Worm (Caenorhabditis elegans) whole organism, early embryonic: ENCODE results near the gene F20A1.2.

Experiments used
- B0310.2 ChIP-seq: sonication (generic microtip); optimal IDR thresholded peaks from 2 replicates; lab custom pipeline; 2016; ENCODE audit warnings: mild to moderate bottlenecking, missing genetic modification characterization, missing compliant biosample characterization
- F13C5.2 ChIP-seq: sonication (generic microtip); optimal IDR thresholded peaks from 2 replicates; lab custom pipeline; 2017; ENCODE audit warnings: mild to moderate bottlenecking, missing genetic modification characterization, inconsistent platforms, missing compliant biosample characterization
- aly-1 ChIP-seq: sonication (generic microtip); optimal IDR thresholded peaks from 2 replicates; lab custom pipeline; 2016; ENCODE audit warnings: missing genetic modification characterization, missing compliant biosample characterization
- ama-1 ChIP-seq: fragments of 150-350 bp; optimal IDR thresholded peaks from 2 replicates; lab custom pipeline; 2014
- ceh-13 ChIP-seq: fragments of 200-800 bp; sonication (Bioruptor generic); optimal IDR thresholded peaks from 2 replicates; lab custom pipeline; 2018; ENCODE audit warnings: mild to moderate bottlenecking, missing genetic modification characterization, missing compliant biosample characterization
- ceh-36 ChIP-seq: sonication (generic microtip); optimal IDR thresholded peaks from 2 replicates; lab custom pipeline; 2016; ENCODE audit warnings: missing genetic modification characterization, inconsistent platforms, missing compliant biosample characterization
- ets-7 ChIP-seq: sonication (generic microtip); optimal IDR thresholded peaks from 2 replicates; lab custom pipeline; 2016; ENCODE audit warnings: missing genotype, missing genetic modification characterization, missing compliant biosample characterization
- flt-1 ChIP-seq: fragments of 200-800 bp; sonication (Bioruptor generic); IDR thresholded peaks from 2 replicates; pipeline ENCODE4 v1.3.6; 2022; ENCODE audit warnings: missing genetic modification characterization, missing compliant biosample characterization
- hmbx-1 ChIP-seq: sonication (generic microtip); optimal IDR thresholded peaks from 2 replicates; lab custom pipeline; 2016; ENCODE audit warnings: mild to moderate bottlenecking, missing genetic modification characterization, missing compliant biosample characterization
- hmg-4 ChIP-seq: fragments of 200-800 bp; sonication (Bioruptor generic); optimal IDR thresholded peaks from 2 replicates; lab custom pipeline; 2018; ENCODE audit warnings: mild to moderate bottlenecking, missing genetic modification characterization, missing compliant biosample characterization
- hnd-1 ChIP-seq: sonication (generic microtip); optimal IDR thresholded peaks from 2 replicates; lab custom pipeline; 2016; ENCODE audit warnings: missing genetic modification characterization, missing compliant biosample characterization
- pes-1 ChIP-seq: fragments of 200-800 bp; sonication (Bioruptor generic); IDR thresholded peaks from 2 replicates; pipeline ENCODE4 v1.3.6; 2022; ENCODE audit warnings: missing genetic modification reagents, missing genetic modification characterization, missing compliant biosample characterization
- scrt-1 ChIP-seq: fragments of 200-800 bp; sonication (Bioruptor generic); IDR thresholded peaks from 2 replicates; pipeline ENCODE4 v1.3.6; 2022; ENCODE audit warnings: missing genetic modification characterization, missing compliant biosample characterization
- sea-1 ChIP-seq: fragments of 200-800 bp; sonication (Bioruptor generic); conservative IDR thresholded peaks from 2 replicates; pipeline ENCODE4 v1.3.6; 2022; ENCODE audit warnings: missing genetic modification characterization, missing compliant biosample characterization
- tbx-11 ChIP-seq: fragments of 200-800 bp; sonication (Bioruptor generic); IDR thresholded peaks from 2 replicates; pipeline ENCODE4 v1.3.6; 2022; ENCODE audit warnings: missing genetic modification characterization, missing compliant biosample characterization
- tbx-37 ChIP-seq: fragments of 200-800 bp; sonication (Bioruptor generic); conservative IDR thresholded peaks from 2 replicates; pipeline ENCODE4 v1.3.6; 2022; ENCODE audit warnings: missing genetic modification reagents, missing genetic modification characterization, missing compliant biosample characterization
- tra-4 ChIP-seq: sonication (generic microtip); optimal IDR thresholded peaks from 2 replicates; lab custom pipeline; 2017; ENCODE audit warnings: missing genetic modification characterization, missing compliant biosample characterization

Gene F20A1.2

DNA sequence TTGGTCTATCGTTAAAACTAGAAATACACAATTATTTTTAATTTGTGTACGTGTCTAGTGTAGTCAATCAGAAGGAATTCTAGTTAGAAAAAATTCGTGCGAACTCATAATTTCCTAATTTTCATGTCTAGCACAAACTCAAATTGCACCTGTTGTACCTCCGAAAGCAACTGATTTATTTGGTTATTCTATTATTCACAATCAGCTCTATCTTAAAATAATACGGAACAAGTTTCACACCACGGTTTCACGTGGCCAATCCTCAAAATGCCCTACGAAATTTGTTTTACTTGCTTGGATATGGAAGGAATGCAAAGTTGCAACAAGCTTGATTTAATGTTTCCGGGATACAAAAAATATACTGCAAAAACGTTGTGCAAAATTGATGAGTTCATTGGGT, 33.5 kb upstream of the F20A1.2 start, which contains the start of gene srw-127:
srw-127 (plus strand) TSS at position 301 of the 400 bp plus-strand sequence.
- no peak for TF ChIP-seq sea-1 (GFP tag; lab: Robert Waterston, UW)
- no peak for TF ChIP-seq tra-4
- no peak for TF ChIP-seq aly-1 (tag; lab: Kevin White, UChicago)
- no peak for TF ChIP-seq tbx-11 (GFP tag; lab: Robert Waterston, UW)

DNA sequence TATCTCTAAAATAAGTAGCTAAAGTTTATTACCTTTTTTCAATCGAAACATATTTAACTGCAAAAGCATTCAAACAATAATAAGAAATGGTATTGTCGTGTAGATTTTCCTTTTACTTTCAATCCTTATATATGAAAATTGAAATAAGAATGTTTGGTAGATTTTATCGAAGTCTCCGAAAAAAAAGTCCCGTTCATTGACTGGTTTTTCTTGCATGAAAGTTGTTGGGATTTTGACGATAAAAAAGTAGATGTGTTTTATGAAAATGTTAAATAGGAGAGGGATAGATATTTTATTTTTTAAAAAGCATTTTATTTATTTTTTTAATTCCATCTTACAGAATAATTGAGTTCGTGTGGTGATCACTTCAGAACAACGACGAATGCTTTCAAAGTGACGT, 30.2 kb upstream of the F20A1.2 start, which contains the start of gene C33G8.13:
C33G8.13 (minus strand) TSS at position 101 of the 400 bp plus-strand sequence.
- TF ChIP-seq ceh-36 (tag; lab: Kevin White, UChicago) (no peak), sea-1 (GFP tag; lab: Robert Waterston, UW) (no peak), ets-7 (no peak), hnd-1 (tag; lab: Kevin White, UChicago) (no peak), aly-1 (tag; lab: Kevin White, UChicago) (no peak), flt-1 (GFP tag; lab: Robert Waterston, UW) (no peak), hmg-4 (no peak), B0310.2 (tag; lab: Kevin White, UChicago) (no peak), pes-1 (GFP tag; lab: Robert Waterston, UW) (no peak), ceh-13 (no peak), ama-1 (lab: Kevin White, UChicago) (no peak)

DNA sequence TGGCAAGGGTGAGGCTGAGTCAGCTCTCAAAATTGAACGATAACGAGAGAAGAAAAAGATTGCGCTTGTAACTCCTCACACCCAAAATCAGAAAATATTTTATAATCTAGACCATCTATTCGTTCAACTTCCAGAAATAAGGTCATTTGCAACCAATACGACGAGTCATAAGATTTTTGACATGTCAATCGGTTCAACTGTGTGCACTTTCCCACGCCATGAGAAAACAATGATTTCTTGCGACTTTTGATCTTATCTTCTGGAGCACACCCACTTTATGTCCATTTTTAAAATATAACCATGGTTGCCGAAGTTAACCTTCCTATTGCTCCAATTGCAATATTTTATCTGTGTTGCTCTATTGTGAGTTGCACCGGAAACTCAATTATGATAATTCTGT, 29.0 kb upstream of the F20A1.2 start, which contains the start of gene srsx-32:
srsx-32 (plus strand) TSS at position 301 of the 400 bp plus-strand sequence.
- TF ChIP-seq flt-1 (GFP tag; lab: Robert Waterston, UW) (no peak), ets-7 (no peak), aly-1 (tag; lab: Kevin White, UChicago) (no peak), hmg-4 (no peak), B0310.2 (tag; lab: Kevin White, UChicago) (no peak), ama-1 (lab: Kevin White, UChicago) (no peak), tbx-37 (no peak), scrt-1 (GFP tag; lab: Robert Waterston, UW) (no peak), hnd-1 (tag; lab: Kevin White, UChicago) (no peak), ceh-36 (tag; lab: Kevin White, UChicago) (no peak), ceh-13 (no peak)

DNA sequence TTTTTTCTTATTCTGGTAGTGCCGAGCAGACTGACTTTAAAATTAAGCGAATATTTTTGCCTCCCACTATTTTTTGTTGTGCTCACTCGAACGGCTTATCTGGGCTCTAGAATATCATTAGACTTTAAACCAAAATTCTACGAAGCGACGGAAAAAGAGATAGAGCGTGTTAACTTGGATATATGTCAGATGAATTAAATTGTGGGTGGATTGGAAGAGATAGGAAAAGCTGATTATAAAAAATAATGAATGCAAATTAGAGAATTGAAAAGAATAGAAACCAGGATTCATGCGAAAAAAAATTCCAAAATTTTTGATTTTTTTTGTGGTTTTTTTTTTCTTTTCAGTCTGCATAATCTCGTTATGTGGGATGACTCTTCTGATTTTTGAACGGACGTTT, 24.3 kb upstream of the F20A1.2 start, which contains the start of gene F20A1.4:
F20A1.4 (minus strand) TSS at position 101 of the 400 bp plus-strand sequence.
- TF ChIP-seq hnd-1 (tag; lab: Kevin White, UChicago) (no peak), tbx-37 (no peak), aly-1 (tag; lab: Kevin White, UChicago) (no peak), hmg-4 (no peak), ceh-36 (tag; lab: Kevin White, UChicago) (no peak), F13C5.2 (tag; lab: Kevin White, UChicago) (no peak), ets-7 (no peak), tbx-11 (GFP tag; lab: Robert Waterston, UW) (no peak), flt-1 (GFP tag; lab: Robert Waterston, UW) (no peak), tra-4 (no peak), sea-1 (GFP tag; lab: Robert Waterston, UW) (no peak), scrt-1 (GFP tag; lab: Robert Waterston, UW) (no peak), pes-1 (GFP tag; lab: Robert Waterston, UW) (no peak), hmbx-1 (tag; lab: Kevin White, UChicago) (no peak), ama-1 (lab: Kevin White, UChicago) (no peak)

DNA sequence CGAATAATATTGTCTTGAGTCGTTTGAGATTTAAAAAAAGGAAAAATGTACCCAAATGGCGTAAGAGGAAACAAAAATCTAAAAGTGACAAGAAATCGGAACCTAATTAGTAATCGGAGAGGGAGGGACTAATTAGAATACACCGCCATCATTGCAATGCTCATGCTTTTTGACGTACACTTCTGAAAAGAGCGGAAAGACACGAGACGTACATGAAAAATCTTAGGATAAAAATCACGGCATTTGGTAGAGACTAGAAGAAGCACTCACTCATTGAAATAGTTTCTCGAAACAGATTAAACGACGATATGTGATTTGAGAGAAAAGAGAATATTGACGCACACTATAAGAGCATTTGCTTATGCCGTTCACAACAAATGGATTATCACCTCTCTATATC, 23.1 kb upstream of the F20A1.2 start:
- TF ChIP-seq hmbx-1 (tag; lab: Kevin White, UChicago) (no peak), ceh-13 (no peak)

DNA sequence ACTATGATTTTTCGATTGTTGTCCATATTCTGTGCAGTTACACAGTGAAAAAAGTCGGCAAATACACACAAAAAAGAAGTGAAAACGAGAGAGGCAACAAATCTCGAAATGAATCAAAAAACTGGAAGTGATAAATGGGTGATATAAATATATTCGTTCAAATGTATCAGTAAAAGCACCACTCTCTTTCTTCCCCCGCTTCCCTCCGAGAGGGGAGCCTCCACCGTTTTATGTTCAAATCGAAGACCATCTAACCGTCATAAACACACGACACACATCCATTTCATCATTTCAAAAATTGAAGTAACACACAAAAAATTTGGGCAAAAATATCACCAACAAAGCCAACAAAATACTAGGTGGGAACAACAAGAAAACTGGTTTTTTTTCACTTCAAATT, 19.1 kb upstream of the F20A1.2 start, which contains the start of gene F20A1.6:
F20A1.6 (minus strand) TSS at position 101 of the 400 bp plus-strand sequence.
- TF ChIP-seq tra-4: no peak

DNA sequence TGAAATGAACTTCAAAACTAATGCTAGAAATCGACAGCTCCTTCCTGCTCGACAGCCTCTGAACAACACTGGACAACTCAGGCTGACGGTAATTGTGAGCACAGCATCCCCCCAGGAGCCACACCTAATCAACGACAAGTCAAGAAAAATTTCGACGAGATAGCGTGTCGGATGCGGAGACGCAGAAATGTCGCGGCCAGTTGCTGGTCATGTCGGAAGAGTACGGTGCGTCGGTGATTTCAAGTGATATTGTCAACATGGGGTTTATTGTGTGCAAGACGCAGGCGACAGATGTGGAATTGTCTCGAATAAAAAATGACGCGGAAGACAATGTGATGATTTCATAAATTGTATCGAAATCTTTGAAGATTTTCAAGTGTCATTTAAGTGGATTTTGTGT, 9.6 kb upstream of the F20A1.2 start, which contains the start of gene twk-11:
twk-11 (minus strand) TSS at position 101 of the 400 bp plus-strand sequence.
- TF ChIP-seq pes-1 (GFP tag; lab: Robert Waterston, UW): no peak
- TF ChIP-seq ets-7: no peak
- no peak for TF ChIP-seq hnd-1 (tag; lab: Kevin White, UChicago)
- TF ChIP-seq ama-1 (lab: Kevin White, UChicago): no peak
- TF ChIP-seq sea-1 (GFP tag; lab: Robert Waterston, UW): no peak
- no peak for TF ChIP-seq hmbx-1 (tag; lab: Kevin White, UChicago)
- TF ChIP-seq B0310.2 (tag; lab: Kevin White, UChicago): no peak
- no peak for TF ChIP-seq ceh-13
- TF ChIP-seq ceh-36 (tag; lab: Kevin White, UChicago): no peak
- TF ChIP-seq tbx-37: no peak
- no peak for TF ChIP-seq tra-4

DNA sequence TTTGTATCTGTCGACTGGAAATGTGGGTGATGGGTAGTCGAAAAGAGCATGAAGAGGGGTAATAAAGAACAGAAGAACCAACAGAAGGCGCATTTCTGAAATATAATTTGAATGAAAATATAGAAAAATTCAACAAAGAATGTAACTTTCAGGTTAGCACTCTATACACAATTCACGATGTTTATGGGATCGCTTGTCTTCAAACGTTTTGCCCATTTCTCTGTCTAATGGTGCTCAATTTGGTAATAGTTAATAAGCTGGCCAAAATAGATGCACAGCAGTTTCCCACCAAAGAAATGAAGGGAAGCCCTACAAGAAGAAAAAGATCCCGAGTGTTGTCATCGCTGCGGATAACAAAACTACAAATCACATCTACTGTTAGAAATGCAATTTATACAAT, 1.4 kb downstream of the F20A1.2 start, which contains the start of gene F20A1.8:
F20A1.8 (minus strand) TSS at position 101 of the 400 bp plus-strand sequence.
- TF ChIP-seq sea-1 (GFP tag; lab: Robert Waterston, UW): no peak
- TF ChIP-seq flt-1 (GFP tag; lab: Robert Waterston, UW): no peak
- no peak for TF ChIP-seq tbx-11 (GFP tag; lab: Robert Waterston, UW)

DNA sequence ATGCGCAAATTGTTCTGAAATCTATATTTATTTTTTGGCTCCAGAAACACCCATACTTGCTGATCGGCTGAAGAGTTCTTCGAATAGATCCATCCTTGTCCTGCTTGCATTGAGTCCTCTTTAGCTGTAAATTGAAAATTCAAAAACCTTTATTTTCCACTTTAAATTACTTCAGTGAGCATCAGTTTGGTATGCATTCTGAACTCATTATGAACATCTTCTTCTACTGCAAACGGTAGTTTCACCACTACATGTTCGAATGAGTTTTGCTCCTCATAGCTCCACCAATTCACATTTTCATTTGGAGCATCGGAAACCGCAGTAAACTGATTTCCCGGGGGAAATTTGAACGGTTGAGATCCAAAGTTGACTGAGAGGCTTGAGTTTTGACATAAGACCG, 4.0 kb downstream of the F20A1.2 start:
- no peak for TF ChIP-seq hmbx-1 (tag; lab: Kevin White, UChicago)
- TF ChIP-seq aly-1 (tag; lab: Kevin White, UChicago): no peak
- TF ChIP-seq hmg-4: no peak
- no peak for TF ChIP-seq ama-1 (lab: Kevin White, UChicago)
- no peak for TF ChIP-seq pes-1 (GFP tag; lab: Robert Waterston, UW)
- TF ChIP-seq flt-1 (GFP tag; lab: Robert Waterston, UW): no peak
- TF ChIP-seq F13C5.2 (tag; lab: Kevin White, UChicago): no peak
